Fruit fly (Drosophila melanogaster): Measurements from ENCODE around the gene GluRIIA.

GluRIIA gene

DNA sequence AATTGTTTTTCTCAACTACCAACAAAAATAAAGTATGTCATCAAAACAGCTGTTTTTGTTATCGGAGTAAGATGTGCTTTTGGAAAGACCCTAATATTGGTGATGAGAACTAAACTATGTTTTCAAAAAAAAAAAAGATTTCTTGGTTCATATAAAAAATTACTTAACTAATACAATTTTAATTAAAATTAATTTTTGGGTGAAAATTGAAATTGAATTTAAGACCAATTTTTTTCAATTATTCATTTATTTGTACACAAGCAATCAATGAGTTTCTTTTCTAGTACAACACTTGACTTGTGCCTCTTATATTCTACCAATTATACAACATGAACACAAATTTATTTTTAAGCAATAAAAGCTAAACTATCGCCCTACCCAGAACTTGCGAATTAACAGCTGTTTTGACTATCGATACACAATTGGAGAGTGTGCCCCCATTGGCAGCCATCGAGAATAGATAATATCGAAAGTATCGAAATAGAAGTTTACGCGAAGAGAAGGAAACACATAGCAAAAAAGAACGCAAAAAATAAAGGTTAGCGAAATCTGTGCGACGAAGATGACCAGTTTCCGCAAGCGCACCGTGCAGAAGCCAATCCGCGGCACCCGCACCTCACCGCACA is 30.9 kb upstream of the GluRIIA start, which contains the start of the genes Vps52 and Elp4 (continued):
- TF ChIP-seq HLH3B (GFP tag; IDR thresholded peaks at IDR 0.05) (peak; percentile 29; the same call in 1 of the 2 replicates), nom (GFP tag; optimal IDR thresholded peaks at IDR 0.05) (peak; percentile 21), CG4854 (GFP tag; optimal IDR thresholded peaks at IDR 0.05) (peak; percentile 53), sr (GFP tag; IDR thresholded peaks at IDR 0.05) (no peak), CG6654 (GFP tag; optimal IDR thresholded peaks at IDR 0.05) (peak; percentile 29), dmrt99B (tag; optimal IDR thresholded peaks at IDR 0.05) (no peak), CG10366 (GFP tag; IDR thresholded peaks at IDR 0.05) (peak; percentile 57), BtbVII (GFP tag; optimal IDR thresholded peaks at IDR 0.05) (peak; percentile 16), dpn (GFP tag; optimal IDR thresholded peaks at IDR 0.05) (peak; percentile 65 to 74), CG2712 (tag; optimal IDR thresholded peaks at IDR 0.05) (peak; percentile 84), CG15601 (tag; optimal IDR thresholded peaks at IDR 0.05) (peak; percentile 69), CG10209 (GFP tag; optimal IDR thresholded peaks at IDR 0.05) (peak; percentile 71), CG31388 (GFP tag; optimal IDR thresholded peaks at IDR 0.05) (peak; percentile 37), bcd (GFP tag; optimal IDR thresholded peaks at IDR 0.05) (peak; percentile 71), pros (GFP tag; optimal IDR thresholded peaks at IDR 0.05) (no peak), CG4328 (GFP tag; optimal IDR thresholded peaks at IDR 0.05) (peak; percentile 76), chm (GFP tag; IDR thresholded peaks at IDR 0.05) (no peak), gcm (GFP tag; optimal IDR thresholded peaks at IDR 0.05) (peak; percentile 63), CG1603 (tag; optimal IDR thresholded peaks at IDR 0.05) (peak; percentile 58), fd3F (GFP tag; optimal IDR thresholded peaks at IDR 0.05) (peak; percentile 78), CG14050 (GFP tag; IDR thresholded peaks at IDR 0.05) (peak; percentile 27; the same call in 2 of the 3 replicates), pum (GFP tag; optimal IDR thresholded peaks at IDR 0.05) (peak; percentile 36), al (GFP tag; IDR thresholded peaks at IDR 0.05) (peak; percentile 53), CG11085 (GFP tag; IDR thresholded peaks at IDR 0.05) (peak; percentile 57; the same call in 1 of the 2 replicates), Dll (GFP tag; IDR thresholded peaks at IDR 0.05; ENCODE audit: partially characterized antibody) (peak; percentile 81), Taf1 (GFP tag; IDR thresholded peaks at IDR 0.05) (peak; percentile 29; the same call in 1 of the 2 replicates), CG6765 (GFP tag; optimal IDR thresholded peaks at IDR 0.05) (peak; percentile 51), gfzf (GFP tag; optimal IDR thresholded peaks at IDR 0.05) (peak; percentile 0), CG8290 (GFP tag; optimal IDR thresholded peaks at IDR 0.05) (peak; percentile 74), CG8290 (tag; optimal IDR thresholded peaks at IDR 0.05) (peak in 1 of 2 experiments; percentile 81), twi (tag; optimal IDR thresholded peaks at IDR 0.05) (peak; percentile 64), tx (GFP tag; optimal IDR thresholded peaks at IDR 0.05) (peak; percentile 17), zfh1 (GFP tag; IDR thresholded peaks at IDR 0.05) (peak; percentile 64), CG10147 (GFP tag; optimal IDR thresholded peaks at IDR 0.05) (peak; percentile 83), CG11398 (GFP tag; optimal IDR thresholded peaks at IDR 0.05) (no peak), CG6272 (GFP tag; IDR thresholded peaks at IDR 0.05) (0 out of 2 replicates have a peak, but pooled peaks have one; percentile 20), gsb-n (tag; optimal IDR thresholded peaks at IDR 0.05) (peak; percentile 66), CG4404 (GFP tag; IDR thresholded peaks at IDR 0.05) (peak; percentile 50; the same call in 1 of the 2 replicates), CG30431 (GFP tag; optimal IDR thresholded peaks at IDR 0.05) (peak; percentile 21), Fer1 (GFP tag; optimal IDR thresholded peaks at IDR 0.05) (peak; percentile 74), CG12104 (GFP tag; optimal IDR thresholded peaks at IDR 0.05) (peak; percentile 89), grn (GFP tag; optimal IDR thresholded peaks at IDR 0.05) (no peak), lilli (GFP tag; optimal IDR thresholded peaks at IDR 0.05) (peak; percentile 79), fd102C (GFP tag; optimal IDR thresholded peaks at IDR 0.05) (no peak), CG13123 (GFP tag; optimal IDR thresholded peaks at IDR 0.05) (peak; percentile 53), Atf3 (GFP tag; optimal IDR thresholded peaks at IDR 0.05) (peak; percentile 29), CG13894 (tag; optimal IDR thresholded peaks at IDR 0.05) (peak; percentile 78), CG3847 (GFP tag; IDR thresholded peaks at IDR 0.05) (peak; percentile 73), CG7963 (GFP tag; IDR thresholded peaks at IDR 0.05; ENCODE audit: partially characterized antibody) (peak; percentile 71)
